Worm (Caenorhabditis elegans): ENCODE measurements around the gene F10C1.9.

DNA sequence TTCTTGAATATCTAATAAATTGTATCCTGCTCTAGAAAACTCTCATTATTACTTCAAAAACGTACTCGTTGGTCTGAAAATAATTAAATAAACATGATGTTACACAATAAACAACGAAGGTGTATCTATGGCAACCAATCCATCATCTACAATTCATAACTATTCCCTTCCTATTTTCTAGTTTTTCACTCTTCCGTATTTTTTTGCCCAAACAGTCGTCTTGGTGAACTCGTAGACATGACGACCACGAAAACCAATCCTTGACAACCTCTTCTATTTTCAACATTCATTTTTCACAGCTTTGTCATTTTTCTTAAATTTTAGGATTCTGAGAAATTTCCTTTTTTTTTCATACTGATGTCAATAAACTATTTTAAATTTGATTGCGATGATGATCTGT, 43.7 kb upstream of the F10C1.9 start, which contains the start of gene K05F1.13:
- TF ChIP-seq nhr-11 (tag; optimal IDR thresholded peaks at IDR 0.05), result no peak
- TF ChIP-seq lin-15B (tag; optimal IDR thresholded peaks at IDR 0.05), result no peak
- no peak for TF ChIP-seq grh-1 (GFP tag; IDR thresholded peaks at IDR 0.05)
- no peak for TF ChIP-seq aly-2 (tag; optimal IDR thresholded peaks at IDR 0.05)
- no peak for TF ChIP-seq hpl-2 (GFP tag; optimal IDR thresholded peaks at IDR 0.05)
- no peak for TF ChIP-seq elt-3 (tag; optimal IDR thresholded peaks at IDR 0.05)
- TF ChIP-seq ces-1 (GFP tag; optimal IDR thresholded peaks at IDR 0.05), result no peak
- TF ChIP-seq aha-1 (tag; optimal IDR thresholded peaks at IDR 0.05), result no peak
- TF ChIP-seq fkh-10 (GFP tag; optimal IDR thresholded peaks at IDR 0.05), result no peak
